Worm (Caenorhabditis elegans): ENCODE results near the gene twk-36.

DNA sequence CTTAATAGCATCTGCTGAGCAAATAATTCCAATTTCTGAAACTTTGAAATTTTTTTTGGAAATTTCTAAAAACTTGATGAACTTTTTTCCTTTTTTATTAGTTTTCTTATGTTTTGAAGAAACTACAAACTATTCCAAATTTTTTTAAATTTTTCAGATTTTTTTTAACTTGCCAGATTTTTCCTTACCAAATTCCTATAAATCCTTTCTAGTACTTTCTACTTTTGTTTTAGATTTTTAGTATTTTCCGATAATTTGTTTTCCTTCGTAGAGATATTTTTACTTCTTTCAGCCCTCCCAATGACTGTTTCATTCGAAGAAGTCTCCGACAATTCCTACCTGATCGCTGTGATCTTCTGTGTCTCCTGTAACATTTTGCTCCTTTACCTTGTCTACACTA, 28.2 kb downstream of the twk-36 start, which contains the start of gene str-77:
- TF ChIP-seq hmg-4 (GFP tag; optimal IDR thresholded peaks at IDR 0.05): no peak
- no peak for TF ChIP-seq ama-1 (optimal IDR thresholded peaks at IDR 0.05)
- TF ChIP-seq scrt-1 (GFP tag; IDR thresholded peaks at IDR 0.05): no peak
- TF ChIP-seq tbx-37 (GFP tag; conservative IDR thresholded peaks at IDR 0.05): no peak
- TF ChIP-seq F13C5.2 (tag; optimal IDR thresholded peaks at IDR 0.05): no peak
- TF ChIP-seq hnd-1 (tag; optimal IDR thresholded peaks at IDR 0.05): no peak
- TF ChIP-seq B0310.2 (tag; optimal IDR thresholded peaks at IDR 0.05): no peak
- no peak for TF ChIP-seq sea-1 (GFP tag; conservative IDR thresholded peaks at IDR 0.05)
- TF ChIP-seq tra-4 (tag; optimal IDR thresholded peaks at IDR 0.05): no peak
- no peak for TF ChIP-seq ets-7 (tag; optimal IDR thresholded peaks at IDR 0.05)
- no peak for TF ChIP-seq ceh-36 (tag; optimal IDR thresholded peaks at IDR 0.05)
- no peak for TF ChIP-seq pes-1 (GFP tag; IDR thresholded peaks at IDR 0.05)
- TF ChIP-seq flt-1 (GFP tag; IDR thresholded peaks at IDR 0.05): no peak
- no peak for TF ChIP-seq ceh-13 (GFP tag; optimal IDR thresholded peaks at IDR 0.05)
